Worm (Caenorhabditis elegans): ENCODE results near the gene acs-22.

ce11 chrX:8957974-8958373, 27.0 kb downstream of the acs-22 start:
- TF ChIP-seq nhr-90 (tag; optimal IDR thresholded peaks at IDR 0.05; ENCODE audit: poor library complexity): no peak
- no peak for TF ChIP-seq egl-27 (tag; optimal IDR thresholded peaks at IDR 0.05)
- no peak for TF ChIP-seq lin-35 (GFP tag; optimal IDR thresholded peaks at IDR 0.05)
- TF ChIP-seq snpc-4 (tag; optimal IDR thresholded peaks at IDR 0.05): no peak
